Worm (Caenorhabditis elegans) whole organism, dauer: ENCODE data around the gene pcp-5.

ENCODE experiments used
- unc-62 ChIP-seq: sonication (generic microtip); optimal IDR thresholded peaks from 2 replicates; lab custom pipeline; 2017; ENCODE audit warnings: missing biosample characterization, missing genetic modification reagents, missing genetic modification characterization

pcp-5 gene

DNA sequence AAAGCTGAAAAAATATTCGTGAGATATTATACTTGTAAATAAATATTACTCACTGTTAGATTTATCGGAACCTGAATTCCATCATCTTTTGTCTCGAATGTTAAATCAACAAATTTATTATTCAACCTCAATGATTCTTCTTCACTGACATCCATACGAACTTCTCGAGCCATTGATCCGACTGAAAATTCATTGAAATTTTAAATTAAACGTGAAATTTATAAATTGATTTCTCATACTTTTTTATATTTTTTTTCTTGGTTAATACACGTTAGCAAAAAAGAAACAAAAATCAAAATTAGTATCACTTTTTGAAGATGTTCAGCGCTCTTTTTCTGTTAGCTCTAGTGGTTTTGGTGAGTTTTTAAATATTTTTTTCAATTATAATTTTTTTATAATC is 12.4 kb upstream of the pcp-5 start, which contains the start of gene C29E4.14:
Gene C29E4.14 (plus strand): TSS at position 301 of the 400 bp plus-strand sequence.
- TF ChIP-seq unc-62: no peak

DNA sequence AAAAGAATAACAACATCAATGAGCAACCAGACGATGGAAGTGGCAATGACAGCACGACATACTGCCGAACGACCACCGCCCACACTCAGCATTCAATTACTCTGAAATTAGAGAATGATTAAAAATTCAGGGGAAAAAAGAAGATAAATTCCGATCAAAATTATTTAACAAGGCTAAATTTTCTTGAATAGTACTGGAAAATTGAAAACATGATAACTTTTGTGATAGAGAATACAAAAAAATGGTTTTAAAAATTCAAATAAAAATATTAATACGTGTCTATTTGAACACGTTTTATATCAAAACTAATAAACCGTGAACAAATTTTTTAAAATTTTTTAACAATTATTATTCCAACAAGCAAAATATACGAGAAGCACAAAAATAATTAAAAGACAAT is 10.3 kb upstream of the pcp-5 start, which contains the start of gene gly-3:
Gene gly-3 (minus strand): TSS at position 101 of the 400 bp plus-strand sequence.
- TF ChIP-seq unc-62: no peak

DNA sequence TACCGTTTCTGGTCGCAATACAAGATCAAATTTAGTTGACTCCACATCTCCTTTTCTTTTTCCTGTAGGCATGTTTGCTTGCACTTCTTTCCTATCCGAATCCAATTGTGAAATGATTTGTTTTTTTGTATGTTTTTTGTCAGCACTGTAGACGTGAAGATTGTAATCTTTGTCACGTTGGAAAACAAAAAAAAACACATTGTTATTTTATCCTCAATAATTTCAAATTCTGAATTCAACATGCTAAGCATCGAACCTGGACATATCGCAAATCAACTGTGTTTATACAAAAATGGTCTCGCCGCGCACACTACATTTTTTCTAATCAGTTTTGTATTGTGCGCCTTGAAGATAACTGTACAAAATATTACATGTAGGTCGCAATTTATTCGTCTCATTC is 6.1 kb upstream of the pcp-5 start, which contains the start of gene ZK688.12:
Gene ZK688.12 (minus strand): TSS at position 101 of the 400 bp plus-strand sequence.
- TF ChIP-seq unc-62: no peak

DNA sequence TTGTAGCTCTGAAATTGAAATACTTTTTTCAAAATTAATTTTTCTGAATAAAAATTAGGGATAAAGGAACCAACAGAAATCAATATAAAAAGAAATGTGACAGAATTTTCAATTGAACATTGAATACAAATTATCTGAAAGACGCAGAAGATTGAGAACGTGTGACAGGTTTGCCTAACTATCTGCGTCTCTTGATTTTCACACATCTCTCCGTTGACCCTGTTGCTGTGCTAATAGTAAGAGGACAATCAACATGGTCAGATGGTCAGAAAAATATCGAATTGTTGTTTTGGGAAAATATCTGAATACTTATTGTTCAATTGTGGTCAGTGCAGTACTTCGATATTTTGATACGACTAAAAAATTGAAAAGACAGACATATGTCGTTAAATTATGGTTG is 4.2 kb upstream of the pcp-5 start, which contains the start of gene ZK688.7:
Gene ZK688.7 (minus strand): TSS at position 14 of the 400 bp plus-strand sequence.
- no peak for TF ChIP-seq unc-62

DNA sequence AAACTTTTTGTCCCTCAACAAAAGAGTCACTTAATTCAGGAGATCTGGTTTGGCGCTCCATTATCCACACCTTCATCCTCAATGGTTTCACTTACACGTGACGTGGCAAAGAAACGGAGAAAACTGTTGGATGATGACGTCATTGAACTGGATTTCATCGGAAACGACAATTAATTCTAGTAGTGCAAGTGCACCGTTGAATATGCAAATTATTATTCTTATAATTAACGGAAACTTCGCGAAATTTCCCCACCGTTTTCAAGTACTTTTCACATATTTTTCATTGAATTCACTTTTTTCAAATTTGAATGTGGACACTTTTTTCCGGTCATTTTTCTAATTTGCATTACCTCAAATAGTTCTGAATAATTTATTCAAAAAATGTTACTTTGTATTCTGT is 1.8 kb upstream of the pcp-5 start, which contains the start of gene ZK688.1:
Gene ZK688.1 (plus strand): TSS at position 301 of the 400 bp plus-strand sequence.
- TF ChIP-seq unc-62: no peak

DNA sequence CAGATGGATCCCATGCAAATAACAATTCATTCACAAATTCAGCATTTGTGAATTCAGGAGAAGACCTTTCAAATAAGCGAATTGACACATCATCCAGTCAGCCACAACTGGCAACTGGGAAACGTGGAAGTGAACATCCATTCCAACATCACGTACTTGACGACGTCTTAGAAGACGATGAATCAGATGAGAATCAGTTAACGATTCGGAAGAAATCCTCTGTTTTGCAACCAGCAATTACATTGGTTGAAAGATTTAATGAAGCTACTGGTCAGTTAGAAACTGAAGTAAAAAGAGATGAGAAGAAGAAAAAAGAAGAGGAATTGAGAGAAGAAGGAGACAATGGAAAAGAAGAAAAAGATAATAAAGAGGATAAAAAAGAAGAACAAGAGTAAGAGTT is 4.0 kb downstream of the pcp-5 start:
- TF ChIP-seq unc-62: no peak

DNA sequence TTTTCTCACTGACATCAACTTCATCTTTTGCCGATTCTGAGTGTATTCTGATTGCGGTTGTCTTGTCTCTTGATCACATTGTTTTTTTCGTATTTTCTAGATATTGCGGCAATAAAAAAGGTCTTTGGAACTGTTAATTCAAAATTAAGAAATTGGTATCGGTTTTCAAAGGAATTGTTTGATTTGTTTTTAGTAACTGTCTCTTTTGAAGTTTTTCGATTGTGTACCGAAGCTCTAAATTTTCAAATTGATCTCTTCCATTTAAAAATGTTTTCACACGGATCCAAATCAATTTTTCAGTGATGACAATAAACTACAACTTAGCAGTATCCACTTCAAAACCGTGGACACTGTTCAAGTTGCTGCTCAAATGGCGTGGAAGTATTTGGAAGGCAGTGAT is 6.7 kb downstream of the pcp-5 start, which contains the start of gene best-24:
Gene best-24 (plus strand): TSS at position 301 of the 400 bp plus-strand sequence.
- TF ChIP-seq unc-62: no peak

DNA sequence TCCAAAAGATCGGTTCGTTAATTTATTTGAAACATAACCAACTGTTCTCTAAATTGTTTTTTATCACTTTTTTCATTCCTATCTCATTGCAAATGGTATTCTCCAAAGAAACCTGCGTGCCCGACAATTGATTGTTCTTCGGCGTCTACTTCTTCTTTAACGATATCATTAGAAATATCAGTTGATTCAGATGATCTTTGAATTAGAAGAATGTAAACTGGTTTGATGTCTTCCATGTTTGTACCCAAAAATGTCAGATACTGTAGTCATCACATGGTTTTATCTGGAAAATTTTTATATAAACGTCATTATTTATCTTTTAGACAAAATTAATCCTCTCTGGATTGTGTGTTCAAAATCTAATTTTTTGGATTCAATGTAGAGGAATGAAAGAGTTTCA is 9.7 kb downstream of the pcp-5 start:
- TF ChIP-seq unc-62: no peak

DNA sequence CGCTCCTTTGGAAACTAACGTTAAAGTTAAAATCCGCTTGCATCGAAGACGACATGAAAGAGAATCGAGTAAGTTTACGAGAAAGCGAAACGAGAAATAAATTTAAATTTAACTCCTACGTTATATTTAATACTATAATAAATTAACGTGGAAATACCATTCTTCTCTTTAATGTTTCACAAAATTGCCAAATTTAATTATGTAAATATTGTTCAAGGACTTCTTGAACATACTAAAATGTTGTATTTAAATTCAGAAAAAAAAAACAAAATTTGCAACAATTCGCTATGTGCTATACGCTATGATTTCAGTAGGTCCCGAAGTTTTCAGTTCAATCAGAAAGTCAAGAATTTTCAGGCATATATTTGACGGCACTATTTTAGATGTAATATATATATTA is 10.5 kb downstream of the pcp-5 start, which contains the start of gene ZK688.10:
Gene ZK688.10 (minus strand): TSS at position 101 of the 400 bp plus-strand sequence.
- no peak for TF ChIP-seq unc-62

DNA sequence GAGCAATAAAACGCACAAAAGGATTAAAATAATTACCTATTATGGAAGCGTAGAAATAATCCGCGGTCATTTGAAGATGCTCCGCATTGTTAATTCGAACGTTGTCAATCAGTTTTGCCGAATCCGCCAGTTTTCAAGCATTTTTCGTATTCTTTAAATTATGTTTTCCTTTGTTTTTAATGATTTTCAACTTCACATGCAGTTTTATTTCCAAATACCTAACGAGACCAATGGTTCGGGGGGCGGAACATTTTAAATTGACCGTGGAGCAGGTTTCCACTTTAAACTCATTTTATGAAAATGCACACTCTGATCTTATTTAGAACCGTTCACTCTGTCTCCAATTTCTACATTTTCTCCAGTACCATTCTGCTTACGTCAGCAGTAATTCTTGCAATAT is 12.7 kb downstream of the pcp-5 start, which contains the start of gene ZK688.4:
Gene ZK688.4 (plus strand): TSS at position 301 of the 400 bp plus-strand sequence.
- TF ChIP-seq unc-62: no peak

DNA sequence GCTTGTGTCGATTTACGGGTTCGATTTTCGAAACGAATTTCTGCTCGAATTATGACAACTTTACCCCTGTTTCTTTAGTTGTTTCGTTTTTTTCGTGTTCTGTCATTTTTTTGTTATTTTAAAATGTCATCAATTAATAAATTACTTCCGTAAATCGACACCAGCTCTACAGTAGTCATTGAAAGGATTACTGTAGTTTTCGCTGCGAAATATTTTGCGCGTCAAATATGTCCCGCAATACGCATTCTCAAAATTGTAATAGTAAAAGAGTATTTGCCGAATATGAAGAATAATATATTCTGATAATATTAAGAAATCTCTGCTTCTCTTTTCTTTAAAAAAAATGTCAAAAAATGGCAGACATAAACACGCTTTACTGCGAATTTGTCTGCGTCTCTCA is 14.2 kb downstream of the pcp-5 start:
- no peak for TF ChIP-seq unc-62

DNA sequence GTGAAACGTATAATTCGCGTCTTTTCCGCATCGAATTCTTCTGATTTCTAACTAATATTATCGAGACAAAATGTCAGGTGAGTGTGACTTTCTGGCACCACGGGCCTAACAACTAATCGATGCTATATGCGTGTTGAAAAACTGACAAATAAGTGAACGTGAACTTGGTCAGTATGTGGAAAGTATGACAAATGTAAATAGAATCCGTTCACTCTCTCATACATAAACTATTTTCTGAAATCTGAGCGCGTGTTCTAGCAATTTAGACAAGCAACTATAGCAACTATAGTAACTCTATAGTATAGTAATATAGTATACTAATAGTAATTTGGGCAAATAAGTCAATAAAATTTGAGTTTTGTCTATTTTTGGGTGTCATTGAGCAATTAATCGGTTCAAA is 15.1 kb downstream of the pcp-5 start:
- TF ChIP-seq unc-62: no peak

DNA sequence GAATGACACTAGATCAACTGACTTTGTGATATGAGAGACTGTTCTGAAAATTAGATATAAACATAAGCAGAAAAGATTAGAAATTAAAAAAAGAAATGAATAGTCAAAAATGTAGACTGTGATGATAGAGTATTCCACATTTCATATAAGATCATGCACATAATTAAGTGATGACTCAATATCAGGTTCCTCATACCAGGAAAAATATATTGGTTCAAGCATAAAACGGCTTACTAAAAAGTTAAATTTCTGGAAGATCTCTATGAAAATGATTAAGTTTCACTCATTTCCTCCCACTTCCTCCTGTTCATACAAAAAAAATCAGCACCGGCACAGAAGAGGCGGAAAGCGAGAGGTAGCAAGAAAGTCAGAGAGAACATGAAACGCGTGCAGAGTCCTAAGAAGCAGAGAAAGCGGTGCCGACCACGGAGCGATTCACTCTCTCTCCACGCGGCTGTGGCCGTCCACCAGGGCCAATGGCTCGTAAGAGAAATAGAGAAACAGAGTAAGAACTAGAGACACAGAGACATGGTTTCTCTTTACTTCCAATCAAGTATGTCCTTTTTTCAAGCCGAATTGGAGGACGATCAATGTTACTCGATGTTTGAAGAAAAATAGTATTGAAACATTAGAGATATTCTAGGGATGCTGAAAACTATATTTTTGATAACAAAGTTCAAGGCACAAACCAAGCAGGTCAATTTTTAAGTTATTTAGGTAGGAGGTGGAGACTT is 15.7 kb downstream of the pcp-5 start, which contains the start of the genes ZK688.5 and fahd-1:
Gene ZK688.5 (minus strand): TSS at position 51 of the 734 bp plus-strand sequence.
Gene fahd-1 (plus strand): TSS at position 684 of the 734 bp plus-strand sequence.
- TF ChIP-seq unc-62: no peak

DNA sequence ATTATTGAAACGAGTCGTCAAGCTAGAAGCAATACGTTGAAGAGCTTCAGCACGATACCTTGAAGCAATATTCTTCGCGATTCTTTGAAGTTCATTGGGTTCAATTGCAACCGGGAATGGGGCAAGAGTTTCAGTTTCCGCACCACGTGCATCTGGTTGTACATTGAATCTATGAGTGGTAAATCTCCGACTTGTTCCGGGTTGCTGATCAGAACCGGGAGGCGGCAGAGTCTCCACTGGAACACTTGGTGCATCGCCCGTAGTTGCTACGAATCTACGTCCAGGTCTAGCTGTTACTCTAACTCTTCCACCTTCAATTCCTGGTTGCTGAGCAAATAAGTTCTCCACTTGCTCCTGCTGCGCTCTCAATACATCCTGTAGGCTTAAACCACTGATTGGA is 18.4 kb downstream of the pcp-5 start:
- no peak for TF ChIP-seq unc-62

DNA sequence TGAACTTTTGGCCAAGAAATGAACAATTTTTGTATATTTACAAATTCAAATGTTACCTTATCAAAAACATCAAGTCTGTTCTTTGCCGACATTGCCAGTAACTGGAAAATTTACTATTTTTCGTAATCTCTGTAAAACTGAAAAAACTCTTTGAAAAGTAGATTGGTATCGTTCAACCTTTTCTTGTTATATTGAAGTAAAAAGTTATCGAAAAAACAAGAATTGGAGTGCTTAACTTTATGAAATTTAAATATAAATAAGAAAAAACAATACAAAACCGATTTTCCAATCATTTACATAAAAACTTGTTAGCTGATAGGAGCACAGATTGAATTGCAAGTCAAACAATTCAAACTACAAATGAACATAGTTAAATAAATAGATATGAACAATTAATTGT is 22.6 kb downstream of the pcp-5 start, which contains the start of gene ZK688.11:
Gene ZK688.11 (minus strand): TSS at position 101 of the 400 bp plus-strand sequence.
- no peak for TF ChIP-seq unc-62

DNA sequence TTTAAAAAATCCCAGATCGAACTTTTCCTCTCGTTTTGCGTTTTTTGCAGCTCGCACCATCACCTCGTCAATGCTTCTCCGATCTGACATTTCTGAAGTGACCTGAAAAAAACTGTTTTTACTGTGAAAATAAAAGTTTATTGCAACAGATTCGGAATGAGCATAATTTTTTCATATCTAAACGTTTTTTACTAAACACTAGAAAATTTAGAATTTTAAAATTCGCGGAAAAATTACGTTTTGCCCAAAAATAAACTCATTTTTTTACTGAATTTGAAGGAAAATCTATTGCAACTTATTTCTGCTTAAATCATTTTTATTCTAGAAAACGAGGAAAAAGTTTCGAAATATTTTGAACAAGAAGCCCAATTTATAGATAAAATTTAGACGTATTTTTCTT is 24.5 kb downstream of the pcp-5 start, which contains the start of gene ZK688.9:
Gene ZK688.9 (minus strand): TSS at position 101 of the 400 bp plus-strand sequence.
- TF ChIP-seq unc-62: no peak

DNA sequence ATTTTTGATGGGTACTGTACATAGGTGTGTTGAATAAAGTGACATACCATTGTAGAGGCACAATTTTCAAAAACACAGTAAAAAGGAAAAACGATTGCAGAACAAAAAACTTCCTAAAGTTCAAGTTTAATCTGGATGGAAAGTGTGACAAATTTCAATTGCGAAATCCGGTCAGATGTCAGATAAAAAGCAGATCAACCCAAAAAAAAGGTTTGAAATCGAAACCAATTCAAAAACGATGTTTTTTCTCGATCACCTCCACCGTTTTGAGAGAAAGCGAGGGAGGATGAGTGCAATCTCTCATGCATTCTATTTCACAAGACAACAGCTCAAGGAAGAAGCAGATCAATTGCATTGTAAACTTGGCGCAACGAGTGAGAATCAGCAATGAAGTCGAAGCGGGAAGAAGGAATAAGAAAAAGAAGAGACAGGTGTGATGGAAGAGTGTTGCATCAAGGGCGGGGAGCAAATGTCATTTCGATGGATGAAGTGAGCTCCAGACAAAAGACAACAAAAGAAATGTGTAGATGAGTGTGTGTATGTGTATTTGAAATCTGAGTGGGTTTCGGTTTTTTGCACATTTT is 27.2 kb downstream of the pcp-5 start:
- TF ChIP-seq unc-62: no peak
